Fruit fly (Drosophila melanogaster) whole organism, wandering third instar larva: ENCODE data around the gene CG15211.

Source experiments
- Abd-B ChIP-seq: fragments of >200 bp; optimal IDR thresholded peaks from 2 replicates; lab custom pipeline; 2017; ENCODE audit warnings: missing biosample characterization, missing genetic modification characterization
- CG32264 ChIP-seq: fragments of 200-800 bp; sonication (Bioruptor generic); optimal IDR thresholded peaks from 2 replicates; lab custom pipeline; 2016; ENCODE audit warnings: missing biosample characterization, missing genetic modification characterization
- CG9705 ChIP-seq: fragments of 200-800 bp; sonication (Bioruptor generic); optimal IDR thresholded peaks from 2 replicates; lab custom pipeline; 2018; ENCODE audit warnings: missing biosample characterization, mild to moderate bottlenecking, missing genetic modification characterization
- CrebA ChIP-seq: fragments of 200-800 bp; sonication (Bioruptor generic); optimal IDR thresholded peaks from 2 replicates; lab custom pipeline; 2016; ENCODE audit warnings: missing biosample characterization, mild to moderate bottlenecking, missing genetic modification characterization, borderline replicate concordance
- Dfd ChIP-seq: fragments of >200 bp; optimal IDR thresholded peaks from 2 replicates; lab custom pipeline; 2017; ENCODE audit warnings: missing biosample characterization, missing genetic modification characterization
- Dif ChIP-seq: fragments of 200-275, 200-300 bp; sonication (Bioruptor generic); optimal IDR thresholded peaks from 2 replicates; lab custom pipeline; 2018; ENCODE audit warnings: missing biosample characterization, missing genetic modification characterization; ENCODE audit not compliant: partially characterized antibody
- GATAd ChIP-seq: sonication (Bioruptor generic); optimal IDR thresholded peaks from 2 replicates; lab custom pipeline; 2016; ENCODE audit warnings: missing biosample characterization, missing genetic modification characterization
- HLH106 ChIP-seq: fragments of 200-800 bp; optimal IDR thresholded peaks from 3 replicates; lab custom pipeline; 2019; ENCODE audit warnings: missing biosample characterization, mild to moderate bottlenecking, missing genetic modification characterization, moderate library complexity
- Hnf4 ChIP-seq: fragments of 200-800 bp; sonication (Bioruptor generic); optimal IDR thresholded peaks from 2 replicates; lab custom pipeline; 2016; ENCODE audit warnings: missing biosample characterization, mild to moderate bottlenecking, missing genetic modification characterization
- Hr78 ChIP-seq: fragments of >200 bp; optimal IDR thresholded peaks from 2 replicates; lab custom pipeline; 2017; ENCODE audit warnings: missing biosample characterization, missing genetic modification characterization
- Hr83 ChIP-seq: fragments of 200-300 bp; sonication (Bioruptor generic); optimal IDR thresholded peaks from 2 replicates; lab custom pipeline; 2016; ENCODE audit warnings: missing biosample characterization, mild to moderate bottlenecking, missing genetic modification characterization, moderate library complexity; ENCODE audit not compliant: poor library complexity, severe bottlenecking
- Jra ChIP-seq: sonication (Bioruptor generic); optimal IDR thresholded peaks from 2 replicates; lab custom pipeline; 2016; ENCODE audit warnings: missing biosample characterization, missing genetic modification characterization
- Mio ChIP-seq: sonication (Bioruptor generic); optimal IDR thresholded peaks from 2 replicates; lab custom pipeline; 2016; ENCODE audit warnings: missing biosample characterization, missing genetic modification characterization
- Myc ChIP-seq: fragments of >200 bp; optimal IDR thresholded peaks from 2 replicates; lab custom pipeline; 2017
- N ChIP-seq: fragments of >200 bp; optimal IDR thresholded peaks from 2 replicates; lab custom pipeline; 2018; ENCODE audit warnings: missing biosample characterization, missing external identifiers, missing genetic modification characterization
- OdsH ChIP-seq: fragments of 200-800 bp; sonication (Bioruptor generic); optimal IDR thresholded peaks from 2 replicates; lab custom pipeline; 2016; ENCODE audit warnings: missing biosample characterization, mild to moderate bottlenecking, missing genetic modification characterization
- Rel ChIP-seq, 2 experiments: fragments of 200-800 bp; sonication (Bioruptor generic) in 1 of 2; optimal IDR thresholded peaks; 2 replicates in 1 of 2; 3 replicates in 1 of 2; lab custom pipeline; 2016 to 2019; ENCODE audit warnings: mild to moderate bottlenecking in 2 of 2, missing biosample characterization in 2 of 2, missing genetic modification characterization in 2 of 2, moderate library complexity in 1 of 2
- Sp1 ChIP-seq: fragments of 200-800 bp; sonication (Bioruptor generic); optimal IDR thresholded peaks from 3 replicates; lab custom pipeline; 2019; ENCODE audit warnings: missing biosample characterization, mild to moderate bottlenecking, missing genetic modification characterization, moderate library complexity
- Vsx2 ChIP-seq: fragments of 200-300, 225-300 bp; sonication (Bioruptor generic); optimal IDR thresholded peaks from 2 replicates; lab custom pipeline; 2018; ENCODE audit warnings: missing biosample characterization, missing genetic modification characterization; ENCODE audit not compliant: partially characterized antibody
- br ChIP-seq: fragments of 200-800 bp; sonication (Bioruptor generic); optimal IDR thresholded peaks from 2 replicates; lab custom pipeline; 2016; ENCODE audit warnings: missing biosample characterization, missing genetic modification characterization
- brk ChIP-seq: fragments of 200-800 bp; sonication (Bioruptor generic); optimal IDR thresholded peaks from 2 replicates; lab custom pipeline; 2016; ENCODE audit warnings: missing biosample characterization, mild to moderate bottlenecking, missing genetic modification characterization
- dl ChIP-seq, 2 experiments: fragments of 175-275, 200-275 bp in 1 of 2; fragments of 200-275 bp in 1 of 2; sonication (Bioruptor generic); optimal IDR thresholded peaks; lab custom pipeline; 2018; ENCODE audit warnings: mild to moderate bottlenecking in 2 of 2, missing biosample characterization in 2 of 2, missing genetic modification characterization in 2 of 2, moderate library complexity in 2 of 2; ENCODE audit not compliant: partially characterized antibody in 2 of 2, insufficient read depth in 1 of 2
- dmrt93B ChIP-seq: fragments of 200-800 bp; sonication (Bioruptor generic); optimal IDR thresholded peaks from 2 replicates; lab custom pipeline; 2018; ENCODE audit warnings: missing biosample characterization, mild to moderate bottlenecking, missing genetic modification characterization
- dsf ChIP-seq: sonication (Bioruptor generic); optimal IDR thresholded peaks from 2 replicates; lab custom pipeline; 2016; ENCODE audit warnings: missing biosample characterization, missing genetic modification characterization, borderline replicate concordance
- ey ChIP-seq: fragments of 200-800 bp; sonication (Bioruptor generic); optimal IDR thresholded peaks from 2 replicates; lab custom pipeline; 2016; ENCODE audit warnings: missing biosample characterization, missing genetic modification characterization
- foxo ChIP-seq, 2 experiments: fragments of 200-800 bp; sonication (Bioruptor generic); optimal IDR thresholded peaks; 2 replicates in 1 of 2; 3 replicates in 1 of 2; lab custom pipeline; 2016 to 2017; ENCODE audit warnings: missing biosample characterization in 2 of 2, missing genetic modification characterization in 2 of 2
- fru ChIP-seq: fragments of 200-800 bp; sonication (Bioruptor generic); optimal IDR thresholded peaks from 3 replicates; lab custom pipeline; 2016; ENCODE audit warnings: missing biosample characterization, mild to moderate bottlenecking, missing genetic modification characterization
- h ChIP-seq: fragments of 200-800 bp; sonication (Bioruptor generic); optimal IDR thresholded peaks from 3 replicates; lab custom pipeline; 2016; ENCODE audit warnings: missing biosample characterization, mild to moderate bottlenecking, missing genetic modification characterization
- jim ChIP-seq: fragments of 175-275, 200-325 bp; sonication (Bioruptor generic); optimal IDR thresholded peaks from 2 replicates; lab custom pipeline; 2016; ENCODE audit warnings: missing biosample characterization, mild to moderate bottlenecking, missing genetic modification characterization
- lola ChIP-seq: fragments of >200 bp; optimal IDR thresholded peaks from 2 replicates; lab custom pipeline; 2017; ENCODE audit warnings: missing biosample characterization, missing genetic modification characterization
- pan ChIP-seq: fragments of >200 bp; optimal IDR thresholded peaks from 2 replicates; lab custom pipeline; 2017
- psq ChIP-seq: fragments of 200-800 bp; sonication (Bioruptor generic); optimal IDR thresholded peaks from 3 replicates; lab custom pipeline; 2017; ENCODE audit warnings: missing biosample characterization, mild to moderate bottlenecking, missing genetic modification characterization, moderate library complexity
- rgr ChIP-seq: fragments of 200-800 bp; sonication (Bioruptor generic); optimal IDR thresholded peaks from 3 replicates; lab custom pipeline; 2016; ENCODE audit warnings: missing biosample characterization, mild to moderate bottlenecking, missing genetic modification characterization
- sage ChIP-seq: fragments of 200-800 bp; sonication (Bioruptor generic); optimal IDR thresholded peaks from 2 replicates; lab custom pipeline; 2016; ENCODE audit warnings: missing biosample characterization, mild to moderate bottlenecking, missing genetic modification characterization
- sv ChIP-seq: fragments of 200-800 bp; sonication (Bioruptor generic); optimal IDR thresholded peaks from 3 replicates; lab custom pipeline; 2016; ENCODE audit warnings: missing biosample characterization, missing genetic modification characterization
- tai ChIP-seq: sonication (Bioruptor generic); optimal IDR thresholded peaks from 2 replicates; lab custom pipeline; 2016; ENCODE audit warnings: missing biosample characterization, missing genetic modification characterization
- usp ChIP-seq: fragments of >200 bp; optimal IDR thresholded peaks from 2 replicates; lab custom pipeline; 2017; ENCODE audit warnings: missing biosample characterization, missing genetic modification characterization
- woc ChIP-seq: sonication (Bioruptor generic); optimal IDR thresholded peaks from 2 replicates; lab custom pipeline; 2016; ENCODE audit warnings: missing biosample characterization, mild to moderate bottlenecking, missing genetic modification characterization

Gene CG15211

dm6 chrX:10784812-10785638 lies 12.7 kb downstream of the CG15211 start:
- TF ChIP-seq N: no peak
- peak; percentile 89 for TF ChIP-seq Myc (lab: Kevin White, UChicago)
- peak; percentile 19 for TF ChIP-seq woc
- peak in 1 of 2 experiments; percentile 2 for TF ChIP-seq foxo (GFP tag; optimal IDR thresholded peaks at IDR 0.05; lab: Kevin White, UChicago)

dm6 chrX:10785920-10786361 lies 13.6 kb downstream of the CG15211 start:
- no peak for TF ChIP-seq dmrt93B (GFP tag; lab: Kevin White, UChicago)
- no peak for TF ChIP-seq Jra (GFP tag; lab: Kevin White, UChicago)
- TF ChIP-seq Dif: peak; percentile 37
- TF ChIP-seq Hr78: no peak
- no peak for TF ChIP-seq sage (GFP tag; lab: Kevin White, UChicago)
- TF ChIP-seq foxo (GFP tag; optimal IDR thresholded peaks at IDR 0.05; lab: Kevin White, UChicago): no peak
- TF ChIP-seq psq (GFP tag; lab: Kevin White, UChicago): no peak
- TF ChIP-seq fru (GFP tag; lab: Kevin White, UChicago): peak; percentile 15
- TF ChIP-seq N: no peak
- TF ChIP-seq OdsH (GFP tag; lab: Kevin White, UChicago): no peak
- no peak for TF ChIP-seq HLH106 (tag; lab: Kevin White, UChicago)
- no peak for TF ChIP-seq pan (lab: Kevin White, UChicago)
- no peak for TF ChIP-seq Hr83
- peak; percentile 67 for TF ChIP-seq CrebA (GFP tag; lab: Kevin White, UChicago)
- no peak for TF ChIP-seq Mio (GFP tag; lab: Kevin White, UChicago)
- no peak for TF ChIP-seq sv
- no peak for TF ChIP-seq ey (GFP tag; lab: Kevin White, UChicago)
- TF ChIP-seq woc: no peak
- TF ChIP-seq dsf: no peak
- no peak for TF ChIP-seq br (GFP tag; lab: Kevin White, UChicago)
- no peak for TF ChIP-seq lola (GFP tag; lab: Kevin White, UChicago)
- TF ChIP-seq tai: no peak
- peak; percentile 5 for TF ChIP-seq Hnf4 (GFP tag; lab: Kevin White, UChicago)
- no peak for TF ChIP-seq Dfd (GFP tag; lab: Kevin White, UChicago)
- TF ChIP-seq Rel (GFP tag; optimal IDR thresholded peaks at IDR 0.05; lab: Kevin White, UChicago): no peak
- peak; percentile 3 for TF ChIP-seq Rel (tag; optimal IDR thresholded peaks at IDR 0.05; lab: Kevin White, UChicago)
- no peak for TF ChIP-seq CG32264
- TF ChIP-seq usp (GFP tag; lab: Kevin White, UChicago): no peak
- TF ChIP-seq dl (GFP tag; optimal IDR thresholded peaks at IDR 0.05; lab: Kevin White, UChicago; ENCODE audit: insufficient read depth in 1 of 2, partially characterized antibody in 2 of 2): peak in 1 of 2 experiments; percentile 51
- TF ChIP-seq Abd-B (GFP tag; lab: Kevin White, UChicago): no peak
- no peak for TF ChIP-seq jim (GFP tag; lab: Kevin White, UChicago)
- no peak for TF ChIP-seq Vsx2 (GFP tag; lab: Kevin White, UChicago)
- TF ChIP-seq Myc (lab: Kevin White, UChicago): peak; percentile 57
- TF ChIP-seq GATAd (GFP tag; lab: Kevin White, UChicago): no peak
- no peak for TF ChIP-seq CG9705
- peak; percentile 61 for TF ChIP-seq h
- TF ChIP-seq brk (GFP tag; lab: Kevin White, UChicago): peak; percentile 36
- TF ChIP-seq Sp1 (GFP tag; lab: Kevin White, UChicago): peak; percentile 39
- TF ChIP-seq rgr (GFP tag; lab: Kevin White, UChicago): peak; percentile 46
- TF ChIP-seq, all 38 proteins: peak for 11
